Worm (Caenorhabditis elegans) whole organism, late embryonic: ENCODE results near the gene F38A1.11.

Experiments used
- C08G9.2 ChIP-seq: sonication (generic microtip); optimal IDR thresholded peaks from 2 replicates; lab custom pipeline; 2016; ENCODE audit warnings: mild to moderate bottlenecking, missing genetic modification characterization, moderate library complexity, missing compliant biosample characterization
- C38D4.7 ChIP-seq: fragments of 200-800 bp; sonication (Bioruptor generic); optimal IDR thresholded peaks from 2 replicates; lab custom pipeline; 2018; ENCODE audit warnings: mild to moderate bottlenecking, missing genetic modification characterization, moderate library complexity, missing compliant biosample characterization
- F13H6.1 ChIP-seq: sonication (generic microtip); optimal IDR thresholded peaks from 2 replicates; lab custom pipeline; 2016; ENCODE audit warnings: missing genetic modification characterization, missing compliant biosample characterization
- K02D7.2 ChIP-seq: sonication (generic microtip); optimal IDR thresholded peaks from 2 replicates; lab custom pipeline; 2017; ENCODE audit warnings: mild to moderate bottlenecking, missing genetic modification characterization, missing compliant biosample characterization
- ama-1 ChIP-seq: fragments of 150-350 bp; optimal IDR thresholded peaks from 2 replicates; lab custom pipeline; 2014
- ceh-14 ChIP-seq: sonication (generic microtip); optimal IDR thresholded peaks from 2 replicates; lab custom pipeline; 2016; ENCODE audit warnings: missing genotype, missing genetic modification characterization, missing compliant biosample characterization
- ceh-18 ChIP-seq: sonication (generic microtip); optimal IDR thresholded peaks from 2 replicates; lab custom pipeline; 2016; ENCODE audit warnings: missing genetic modification characterization, missing compliant biosample characterization
- ceh-19 ChIP-seq: fragments of 200-800 bp; sonication (Bioruptor generic); optimal IDR thresholded peaks from 2 replicates; lab custom pipeline; 2018; ENCODE audit warnings: mild to moderate bottlenecking, missing genetic modification characterization, missing compliant biosample characterization
- ceh-22 ChIP-seq: sonication (generic microtip); optimal IDR thresholded peaks from 2 replicates; lab custom pipeline; 2017; ENCODE audit warnings: missing biosample characterization, missing genetic modification characterization
- ceh-30 ChIP-seq: fragments of 150-350 bp; optimal IDR thresholded peaks from 2 replicates; lab custom pipeline; 2014; ENCODE audit warnings: missing biosample characterization, missing genetic modification characterization
- ceh-31 ChIP-seq: sonication (generic microtip); optimal IDR thresholded peaks from 2 replicates; lab custom pipeline; 2016; ENCODE audit warnings: missing genetic modification characterization, missing compliant biosample characterization
- ceh-34 ChIP-seq: sonication (generic microtip); optimal IDR thresholded peaks from 2 replicates; lab custom pipeline; 2016; ENCODE audit warnings: mild to moderate bottlenecking, missing genetic modification characterization, missing compliant biosample characterization
- ceh-45 ChIP-seq: fragments of 200-800 bp; sonication (Bioruptor generic); IDR thresholded peaks from 2 replicates; pipeline ENCODE4 v1.3.6; 2022; ENCODE audit warnings: missing genetic modification reagents, missing genetic modification characterization, missing compliant biosample characterization
- ceh-6 ChIP-seq: fragments of 200-800 bp; sonication (Bioruptor generic); optimal IDR thresholded peaks from 2 replicates; lab custom pipeline; 2018; ENCODE audit warnings: mild to moderate bottlenecking, missing genetic modification characterization, missing compliant biosample characterization
- ceh-9 ChIP-seq: sonication (generic microtip); optimal IDR thresholded peaks from 2 replicates; lab custom pipeline; 2016; ENCODE audit warnings: mild to moderate bottlenecking, missing genetic modification characterization, inconsistent platforms, missing compliant biosample characterization
- che-1 ChIP-seq: sonication (generic microtip); optimal IDR thresholded peaks from 2 replicates; lab custom pipeline; 2016; ENCODE audit warnings: mild to moderate bottlenecking, missing genetic modification characterization, missing compliant biosample characterization
- dmd-4 ChIP-seq: sonication (generic microtip); optimal IDR thresholded peaks from 2 replicates; lab custom pipeline; 2016; ENCODE audit warnings: borderline replicate concordance, missing genetic modification characterization, missing compliant biosample characterization
- elt-2 ChIP-seq: sonication (generic microtip); optimal IDR thresholded peaks from 2 replicates; lab custom pipeline; 2016; ENCODE audit warnings: missing genetic modification reagents, missing genetic modification characterization, missing compliant biosample characterization
- elt-4 ChIP-seq: sonication (generic microtip); optimal IDR thresholded peaks from 2 replicates; lab custom pipeline; 2016; ENCODE audit warnings: missing genetic modification characterization, missing compliant biosample characterization
- ets-4 ChIP-seq: sonication (generic microtip); optimal IDR thresholded peaks from 2 replicates; lab custom pipeline; 2016; ENCODE audit warnings: missing genetic modification characterization, missing compliant biosample characterization
- eyg-1 ChIP-seq: sonication (generic microtip); optimal IDR thresholded peaks from 2 replicates; lab custom pipeline; 2016; ENCODE audit warnings: missing genotype, missing genetic modification characterization, missing compliant biosample characterization
- fax-1 ChIP-seq: sonication (generic microtip); optimal IDR thresholded peaks from 2 replicates; lab custom pipeline; 2016; ENCODE audit warnings: missing genotype, missing genetic modification characterization, missing compliant biosample characterization
- fkh-6 ChIP-seq: sonication (generic microtip); optimal IDR thresholded peaks from 2 replicates; lab custom pipeline; 2016; ENCODE audit warnings: missing genetic modification characterization, missing compliant biosample characterization
- hlh-30 ChIP-seq: sonication (generic microtip); optimal IDR thresholded peaks from 2 replicates; lab custom pipeline; 2017; ENCODE audit warnings: antibody characterized with exemption, missing genetic modification characterization, missing compliant biosample characterization; ENCODE audit not compliant: insufficient read depth
- lin-11 ChIP-seq: fragments of 200-800 bp; sonication (Bioruptor generic); optimal IDR thresholded peaks from 2 replicates; lab custom pipeline; 2018; ENCODE audit warnings: mild to moderate bottlenecking, missing genetic modification characterization, missing compliant biosample characterization
- mec-3 ChIP-seq: sonication (generic microtip); optimal IDR thresholded peaks from 2 replicates; lab custom pipeline; 2016; ENCODE audit warnings: borderline replicate concordance, missing genetic modification characterization, missing compliant biosample characterization
- nfya-1 ChIP-seq: sonication (generic microtip); optimal IDR thresholded peaks from 2 replicates; lab custom pipeline; 2017; ENCODE audit warnings: missing genetic modification characterization, mild to moderate bottlenecking, missing compliant biosample characterization, antibody characterized with exemption, moderate library complexity
- nhr-11 ChIP-seq: fragments of 150-350 bp; optimal IDR thresholded peaks from 2 replicates; lab custom pipeline; 2014; ENCODE audit warnings: missing biosample characterization, missing genetic modification characterization
- nhr-232 ChIP-seq: sonication (generic microtip); optimal IDR thresholded peaks from 2 replicates; lab custom pipeline; 2016; ENCODE audit warnings: missing genetic modification characterization, missing compliant biosample characterization
- npax-4 ChIP-seq: sonication (generic microtip); optimal IDR thresholded peaks from 2 replicates; lab custom pipeline; 2016; ENCODE audit warnings: missing genetic modification characterization, missing compliant biosample characterization
- pax-1 ChIP-seq: fragments of 150-350 bp; optimal IDR thresholded peaks from 2 replicates; lab custom pipeline; 2014; ENCODE audit warnings: missing biosample characterization, missing genetic modification characterization
- pros-1 ChIP-seq: fragments of 150-350 bp; optimal IDR thresholded peaks from 2 replicates; lab custom pipeline; 2014; ENCODE audit warnings: missing biosample characterization, missing genetic modification reagents, missing genetic modification characterization
- rnt-1 ChIP-seq: sonication (generic microtip); optimal IDR thresholded peaks from 2 replicates; lab custom pipeline; 2016; ENCODE audit warnings: missing genetic modification characterization, missing compliant biosample characterization
- sox-2 ChIP-seq: fragments of 200-800 bp; sonication (Bioruptor generic); IDR thresholded peaks from 2 replicates; pipeline ENCODE4 v1.3.6; 2022; ENCODE audit warnings: missing genetic modification reagents, missing genetic modification characterization, missing compliant biosample characterization
- syd-9 ChIP-seq: sonication (generic microtip); optimal IDR thresholded peaks from 2 replicates; lab custom pipeline; 2016; ENCODE audit warnings: mild to moderate bottlenecking, missing genetic modification characterization, moderate library complexity, missing compliant biosample characterization
- ttx-3 ChIP-seq: sonication (generic microtip); optimal IDR thresholded peaks from 2 replicates; lab custom pipeline; 2016; ENCODE audit warnings: missing genetic modification reagents, missing genetic modification characterization, missing compliant biosample characterization
- unc-3 ChIP-seq, 2 experiments: fragments of 200-800 bp in 1 of 2; sonication (Bioruptor generic) in 1 of 2; sonication (generic microtip) in 1 of 2; conservative IDR thresholded peaks in 1 of 2; optimal IDR thresholded peaks in 1 of 2; 2 replicates each; pipeline versions ENCODE4 v1.3.6 to Lab custom; 2016 to 2022; ENCODE audit warnings: missing compliant biosample characterization in 2 of 2, missing genetic modification characterization in 2 of 2, missing genetic modification reagents in 1 of 2
- unc-42 ChIP-seq: sonication (generic microtip); optimal IDR thresholded peaks from 2 replicates; lab custom pipeline; 2016; ENCODE audit warnings: missing genotype, missing genetic modification characterization, missing compliant biosample characterization
- unc-55 ChIP-seq: sonication (generic microtip); optimal IDR thresholded peaks from 2 replicates; lab custom pipeline; 2017; ENCODE audit warnings: missing biosample characterization, missing genetic modification reagents, missing genetic modification characterization

The F38A1.11 gene

ce11 chrIV:1238147-1238546, 9.0 kb upstream of the F38A1.11 start:
- TF ChIP-seq nhr-232 (tag; lab: Kevin White, UChicago) (no peak), rnt-1 (no peak), che-1 (no peak), ceh-30 (tag; lab: Kevin White, UChicago) (no peak), unc-55 (no peak), ceh-34 (tag; lab: Kevin White, UChicago) (no peak), npax-4 (tag; lab: Kevin White, UChicago) (no peak), K02D7.2 (no peak)

ce11 chrIV:1239686-1240085, 7.5 kb upstream of the F38A1.11 start, which contains the start of gene F38A1.8:
Gene F38A1.8 (minus strand): TSS chrIV:1239852.
- TF ChIP-seq hlh-30 (tag; lab: Kevin White, UChicago) (peak; percentile 38), nfya-1 (peak; percentile 29), lin-11 (tag; lab: Kevin White, UChicago) (no peak)

- TF ChIP-seq C38D4.7 (GFP tag; lab: Kevin White, UChicago) (no peak), ceh-18 (tag; lab: Kevin White, UChicago) (no peak), ttx-3 (tag; lab: Kevin White, UChicago) (no peak), unc-42 (tag; lab: Kevin White, UChicago) (no peak), ceh-19 (no peak), unc-3 (GFP tag; conservative IDR thresholded peaks at IDR 0.05; lab: Robert Waterston, UW) (no peak), unc-3 (tag; optimal IDR thresholded peaks at IDR 0.05; lab: Kevin White, UChicago) (no peak), elt-2 (no peak), ets-4 (no peak), ceh-14 (no peak), eyg-1 (tag; lab: Kevin White, UChicago) (no peak), ceh-45 (no peak), sox-2 (GFP tag; lab: Robert Waterston, UW) (no peak), ceh-22 (no peak), ama-1 (lab: Kevin White, UChicago) (no peak)
- TF ChIP-seq, all 69 proteins: peak for 0
Observed at ce11 chrIV:1243295-1243694, 3.9 kb upstream of the F38A1.11 start, which contains the start of gene F38A1.15. Gene F38A1.15 (minus strand): TSS chrIV:1243395.

ce11 chrIV:1245244-1245643, 1.9 kb upstream of the F38A1.11 start, which contains the start of gene F38A1.9:
Gene F38A1.9 (minus strand): TSS chrIV:1245344.
- no peak for TF ChIP-seq C38D4.7 (GFP tag; lab: Kevin White, UChicago)
- no peak for TF ChIP-seq C08G9.2
- TF ChIP-seq npax-4 (tag; lab: Kevin White, UChicago) = no peak
- TF ChIP-seq fkh-6 (tag; lab: Kevin White, UChicago) = no peak

- TF ChIP-seq unc-42 (tag; lab: Kevin White, UChicago) (no peak), nhr-11 (tag; lab: Kevin White, UChicago) (no peak), ceh-18 (tag; lab: Kevin White, UChicago) (no peak), pros-1 (no peak), rnt-1 (no peak), che-1 (no peak), ceh-19 (no peak), lin-11 (tag; lab: Kevin White, UChicago) (no peak), fax-1 (tag; lab: Kevin White, UChicago) (no peak), syd-9 (tag; lab: Kevin White, UChicago) (no peak), elt-4 (tag; lab: Kevin White, UChicago) (no peak), ceh-31 (no peak), mec-3 (tag; lab: Kevin White, UChicago) (no peak), pax-1 (tag; lab: Kevin White, UChicago) (no peak), fkh-6 (tag; lab: Kevin White, UChicago) (no peak), ceh-22 (no peak), F13H6.1 (no peak), ceh-9 (tag; lab: Kevin White, UChicago) (no peak), ceh-6 (GFP tag; lab: Kevin White, UChicago) (no peak), dmd-4 (no peak)
Observed at ce11 chrIV:1251242-1251911, 4.2 kb downstream of the F38A1.11 start, which contains the start of the genes clec-166 and F38A1.6. Gene clec-166 (minus strand): TSS chrIV:1251342. Gene F38A1.6 (plus strand): TSS chrIV:1251861.
